Fruit fly (Drosophila melanogaster) whole organism, embryonic: ENCODE data around the gene CG3662.

ENCODE experiments used
- ATbp ChIP-seq: fragments of 200-800 bp; sonication (Bioruptor generic); optimal IDR thresholded peaks from 2 replicates; lab custom pipeline; 2017; ENCODE audit warnings: missing biosample characterization, mild to moderate bottlenecking, missing genetic modification characterization, missing genetic modification reagents
- Awh ChIP-seq: fragments of 200-800 bp; sonication (Bioruptor generic); IDR thresholded peaks from 2 replicates; pipeline ENCODE4, ENCODE4 v1.3.6; 2022; ENCODE audit warnings: missing biosample characterization, missing genetic modification characterization
- CG10147 ChIP-seq: fragments of 200-800 bp; sonication (Bioruptor generic); optimal IDR thresholded peaks from 2 replicates; lab custom pipeline; 2019; ENCODE audit warnings: missing biosample characterization, mild to moderate bottlenecking, missing genetic modification characterization, moderate library complexity
- CG10209 ChIP-seq: fragments of 200-800 bp; sonication (Bioruptor generic); optimal IDR thresholded peaks from 3 replicates; lab custom pipeline; 2017; ENCODE audit warnings: missing biosample characterization, mild to moderate bottlenecking, missing genetic modification characterization, missing genetic modification reagents
- CG10274 ChIP-seq: fragments of 200-800 bp; sonication (Bioruptor generic); optimal IDR thresholded peaks from 3 replicates; lab custom pipeline; 2017; ENCODE audit warnings: missing biosample characterization, mild to moderate bottlenecking, missing genetic modification characterization
- CG10462 ChIP-seq: fragments of 200-800 bp; sonication (Bioruptor generic); optimal IDR thresholded peaks from 2 replicates; lab custom pipeline; 2016; ENCODE audit warnings: missing biosample characterization, missing genetic modification characterization
- CG1233 ChIP-seq: fragments of 200-800 bp; sonication (Bioruptor generic); optimal IDR thresholded peaks from 4 replicates; lab custom pipeline; 2018; ENCODE audit warnings: missing biosample characterization, mild to moderate bottlenecking, missing genetic modification characterization
- CG17385 ChIP-seq: fragments of 200-800 bp; sonication (Bioruptor generic); optimal IDR thresholded peaks from 3 replicates; lab custom pipeline; 2018; ENCODE audit warnings: missing biosample characterization, mild to moderate bottlenecking, missing genetic modification characterization
- CG2889 ChIP-seq: fragments of 200-800 bp; sonication (Bioruptor generic); IDR thresholded peaks from 3 replicates; pipeline ENCODE4 v1.3.6; 2022; ENCODE audit warnings: missing biosample characterization, missing genetic modification characterization
- CG3847 ChIP-seq: fragments of 200-800 bp; sonication (Bioruptor generic); IDR thresholded peaks from 2 replicates; pipeline ENCODE4 v1.3.6; 2022; ENCODE audit warnings: missing biosample characterization, missing genetic modification characterization
- CG4328 ChIP-seq: fragments of 200-800 bp; sonication (Bioruptor generic); optimal IDR thresholded peaks from 3 replicates; lab custom pipeline; 2017; ENCODE audit warnings: missing biosample characterization, missing genetic modification reagents, missing genetic modification characterization
- CG43689 ChIP-seq: fragments of 200-800 bp; sonication (Bioruptor generic); IDR thresholded peaks from 2 replicates; pipeline ENCODE4 v1.3.6; 2022; ENCODE audit warnings: missing biosample characterization, missing genetic modification characterization
- CG4424 ChIP-seq: fragments of 200-800 bp; sonication (Bioruptor generic); optimal IDR thresholded peaks from 3 replicates; lab custom pipeline; 2016; ENCODE audit warnings: missing biosample characterization, missing genetic modification characterization
- CG6654 ChIP-seq: fragments of 200-800 bp; sonication (Bioruptor generic); optimal IDR thresholded peaks from 2 replicates; lab custom pipeline; 2017; ENCODE audit warnings: missing biosample characterization, mild to moderate bottlenecking, missing genetic modification characterization
- CG7372 ChIP-seq: fragments of 200-800 bp; sonication (Bioruptor generic); IDR thresholded peaks from 2 replicates; pipeline ENCODE4 v1.3.6; 2022; ENCODE audit warnings: missing biosample characterization, missing genetic modification characterization
- CG8089 ChIP-seq: fragments of 200-800 bp; sonication (Bioruptor generic); optimal IDR thresholded peaks from 3 replicates; lab custom pipeline; 2016; ENCODE audit warnings: missing biosample characterization, missing genetic modification characterization
- CHES-1-like ChIP-seq: fragments of 200-800 bp; sonication (Bioruptor generic); optimal IDR thresholded peaks from 2 replicates; lab custom pipeline; 2016; ENCODE audit warnings: missing biosample characterization, missing genetic modification characterization
- CrebB ChIP-seq: fragments of 200-800 bp; sonication (Bioruptor generic); optimal IDR thresholded peaks from 3 replicates; lab custom pipeline; 2018; ENCODE audit warnings: missing biosample characterization, mild to moderate bottlenecking, missing genetic modification characterization
- Deaf1 ChIP-seq: fragments of 200-800 bp; optimal IDR thresholded peaks from 3 replicates; lab custom pipeline; 2019; ENCODE audit warnings: missing biosample characterization, mild to moderate bottlenecking, missing genetic modification characterization, moderate library complexity
- Elba2 ChIP-seq: fragments of 200-800 bp; sonication (Bioruptor generic); optimal IDR thresholded peaks from 3 replicates; lab custom pipeline; 2016; ENCODE audit warnings: missing biosample characterization, missing genetic modification characterization
- GATAe ChIP-seq: fragments of 200-800 bp; sonication (Bioruptor generic); conservative IDR thresholded peaks from 2 replicates; pipeline ENCODE4 v1.3.6; 2022; ENCODE audit warnings: missing biosample characterization, missing genetic modification characterization
- Gsc ChIP-seq: fragments of 200-800 bp; sonication (Bioruptor generic); IDR thresholded peaks from 2 replicates; pipeline ENCODE4 v1.3.6; 2022; ENCODE audit warnings: missing biosample characterization, missing genetic modification characterization
- Gug ChIP-seq: fragments of 200-800 bp; sonication (Bioruptor generic); IDR thresholded peaks from 4 replicates; pipeline ENCODE4 v1.3.6; 2022; ENCODE audit warnings: missing biosample characterization, missing genetic modification characterization
- HHEX ChIP-seq: fragments of 200-800 bp; sonication (Bioruptor generic); optimal IDR thresholded peaks from 3 replicates; lab custom pipeline; 2017; ENCODE audit warnings: missing biosample characterization, mild to moderate bottlenecking, missing genetic modification characterization, missing genetic modification reagents
- Hey ChIP-seq: fragments of 200-800 bp; sonication (Bioruptor generic); optimal IDR thresholded peaks from 3 replicates; lab custom pipeline; 2018; ENCODE audit warnings: missing biosample characterization, mild to moderate bottlenecking, missing genetic modification characterization
- HmgZ ChIP-seq: fragments of 200-800 bp; sonication (Bioruptor generic); optimal IDR thresholded peaks from 2 replicates; lab custom pipeline; 2018; ENCODE audit warnings: missing biosample characterization, mild to moderate bottlenecking, missing genetic modification characterization
- NfI ChIP-seq: fragments of 200-800 bp; sonication (Bioruptor generic); optimal IDR thresholded peaks from 3 replicates; lab custom pipeline; 2018; ENCODE audit warnings: missing biosample characterization, mild to moderate bottlenecking, missing genetic modification characterization, moderate library complexity
- Pdp1 ChIP-seq, 2 experiments: fragments of 200-800 bp; sonication (Bioruptor generic); optimal IDR thresholded peaks; 3 replicates each; lab custom pipeline; 2016; ENCODE audit warnings: missing biosample characterization in 2 of 2, missing genetic modification characterization in 2 of 2, mild to moderate bottlenecking in 1 of 2, moderate library complexity in 1 of 2
- Poxn ChIP-seq: fragments of 200-800 bp; sonication (Bioruptor generic); IDR thresholded peaks from 2 replicates; pipeline ENCODE4 v1.3.6; 2022; ENCODE audit warnings: missing biosample characterization, missing genetic modification characterization
- Scr ChIP-seq: fragments of 200-800 bp; sonication (Bioruptor generic); IDR thresholded peaks from 2 replicates; pipeline ENCODE4 v1.3.6; 2022; ENCODE audit warnings: missing biosample characterization, missing genetic modification characterization; ENCODE audit not compliant: partially characterized antibody
- Sin3A ChIP-seq: fragments of >200 bp; optimal IDR thresholded peaks from 2 replicates; lab custom pipeline; 2018
- ash1 ChIP-seq: fragments of 200-800 bp; sonication (Bioruptor generic); optimal IDR thresholded peaks from 2 replicates; lab custom pipeline; 2018; ENCODE audit warnings: missing biosample characterization, mild to moderate bottlenecking, missing genetic modification characterization
- chif ChIP-seq, 2 experiments: fragments of 200-800 bp; sonication (Bioruptor generic); optimal IDR thresholded peaks; 3 replicates each; lab custom pipeline; 2016; ENCODE audit warnings: missing biosample characterization in 2 of 2, missing genetic modification characterization in 2 of 2
- da ChIP-seq: fragments of 200-800 bp; sonication (Bioruptor generic); optimal IDR thresholded peaks from 2 replicates; lab custom pipeline; 2016; ENCODE audit warnings: missing biosample characterization, missing genetic modification characterization
- dmrt11E ChIP-seq: fragments of 200-800 bp; sonication (Bioruptor generic); optimal IDR thresholded peaks from 3 replicates; lab custom pipeline; 2018; ENCODE audit warnings: missing biosample characterization, mild to moderate bottlenecking, missing genetic modification characterization, moderate library complexity
- gcm ChIP-seq: fragments of 200-800 bp; sonication (Bioruptor generic); optimal IDR thresholded peaks from 2 replicates; lab custom pipeline; 2019; ENCODE audit warnings: missing biosample characterization, mild to moderate bottlenecking, missing genetic modification characterization, moderate library complexity
- hb ChIP-seq: fragments of 200-800 bp; sonication (Bioruptor generic); IDR thresholded peaks from 3 replicates; pipeline ENCODE4 v1.3.6; 2022; ENCODE audit warnings: missing biosample characterization, missing genetic modification characterization; ENCODE audit not compliant: partially characterized antibody
- jumu ChIP-seq: fragments of 200-800 bp; sonication (Bioruptor generic); optimal IDR thresholded peaks from 3 replicates; lab custom pipeline; 2016; ENCODE audit warnings: missing biosample characterization, missing genetic modification characterization
- lov ChIP-seq, 2 experiments: fragments of 200-800 bp in 1 of 2; fragments of >200 bp in 1 of 2; sonication (Bioruptor generic) in 1 of 2; IDR thresholded peaks in 1 of 2; optimal IDR thresholded peaks in 1 of 2; 2 replicates in 1 of 2; 3 replicates in 1 of 2; pipeline versions ENCODE4 v1.3.6 to Lab custom; 2017 to 2022; ENCODE audit warnings: missing biosample characterization in 1 of 2, missing genetic modification characterization in 1 of 2
- nmo ChIP-seq: fragments of 200-800 bp; sonication (Bioruptor generic); optimal IDR thresholded peaks from 2 replicates; lab custom pipeline; 2018; ENCODE audit warnings: missing biosample characterization, mild to moderate bottlenecking, missing genetic modification characterization, moderate library complexity
- onecut ChIP-seq: fragments of 200-800 bp; sonication (Bioruptor generic); IDR thresholded peaks from 2 replicates; pipeline ENCODE4 v1.3.6; 2022; ENCODE audit warnings: missing biosample characterization, missing genetic modification characterization
- repo ChIP-seq: fragments of 200-800 bp; sonication (Bioruptor generic); optimal IDR thresholded peaks from 2 replicates; lab custom pipeline; 2016; ENCODE audit warnings: missing biosample characterization, missing genetic modification characterization
- rib ChIP-seq: fragments of 200-800 bp; sonication (Bioruptor generic); IDR thresholded peaks from 2 replicates; pipeline ENCODE4 v1.3.6; 2022; ENCODE audit warnings: missing biosample characterization, missing genetic modification characterization
- tap ChIP-seq: fragments of 200-800 bp; optimal IDR thresholded peaks from 3 replicates; lab custom pipeline; 2019; ENCODE audit warnings: missing biosample characterization, mild to moderate bottlenecking, missing genetic modification characterization, moderate library complexity
- tio ChIP-seq: fragments of 200-800 bp; sonication (Bioruptor generic); optimal IDR thresholded peaks from 2 replicates; lab custom pipeline; 2017; ENCODE audit warnings: missing biosample characterization, missing genetic modification characterization, inconsistent platforms
- toy ChIP-seq: fragments of 200-800 bp; sonication (Bioruptor generic); IDR thresholded peaks from 2 replicates; pipeline ENCODE4 v1.3.6; 2022; ENCODE audit warnings: missing biosample characterization, missing genetic modification characterization
- vfl ChIP-seq: fragments of 200-800 bp; sonication (Bioruptor generic); optimal IDR thresholded peaks from 2 replicates; lab custom pipeline; 2016; ENCODE audit warnings: missing biosample characterization, missing genetic modification characterization
- zfh2 ChIP-seq: fragments of 200-800 bp; sonication (Bioruptor generic); optimal IDR thresholded peaks from 2 replicates; lab custom pipeline; 2016; ENCODE audit warnings: missing biosample characterization, missing genetic modification characterization

Gene CG3662

dm6 chr2L:852647-853111 is 31.6 kb downstream of the CG3662 start, which contains the start of the genes CG4291 and kraken (continued):
- TF ChIP-seq zfh2 (GFP tag; lab: Kevin White, UChicago) (peak; percentile 67), tio (GFP tag; lab: Kevin White, UChicago) (no peak), Awh (GFP tag; lab: Robert Waterston, UW) (0 out of 2 replicates have a peak, but pooled peaks have one; percentile 17), Pdp1 (GFP tag; optimal IDR thresholded peaks at IDR 0.05; lab: Kevin White, UChicago) (peak; percentile 60 to 70), CG1233 (GFP tag; lab: Kevin White, UChicago) (peak; percentile 2), CG2889 (no peak), CHES-1-like (GFP tag; lab: Kevin White, UChicago) (peak; percentile 78), tap (tag; lab: Kevin White, UChicago) (peak; percentile 51), CG17385 (GFP tag; lab: Kevin White, UChicago) (peak; percentile 41), CG6654 (GFP tag; lab: Kevin White, UChicago) (no peak), toy (GFP tag; lab: Robert Waterston, UW) (no peak), da (no peak), HmgZ (tag; lab: Kevin White, UChicago) (peak; percentile 83), HHEX (GFP tag; lab: Kevin White, UChicago) (peak; percentile 39), lov (optimal IDR thresholded peaks at IDR 0.05; lab: Kevin White, UChicago) (no peak), lov (GFP tag; IDR thresholded peaks at IDR 0.05; lab: Robert Waterston, UW) (0 out of 3 replicates have a peak, but pooled peaks have one; percentile 60)

- TF ChIP-seq HHEX (GFP tag; lab: Kevin White, UChicago) (peak; percentile 10), CG43689 (GFP tag; lab: Robert Waterston, UW) (peak; percentile 19; the same call in 1 of the 2 replicates), Scr (GFP tag; lab: Robert Waterston, UW) (peak; percentile 42), ATbp (GFP tag; lab: Kevin White, UChicago) (peak; percentile 37), CG4424 (GFP tag; lab: Kevin White, UChicago) (peak; percentile 44), NfI (GFP tag; lab: Kevin White, UChicago) (peak; percentile 62), CG10209 (GFP tag; lab: Kevin White, UChicago) (peak; percentile 44), vfl (GFP tag; lab: Kevin White, UChicago) (no peak), Awh (GFP tag; lab: Robert Waterston, UW) (peak; percentile 72), chif (GFP tag; optimal IDR thresholded peaks at IDR 0.05; lab: Kevin White, UChicago) (peak; percentile 11 to 66), Hey (tag; lab: Kevin White, UChicago) (no peak), CrebB (tag; lab: Kevin White, UChicago) (peak; percentile 50), CG10274 (GFP tag; lab: Kevin White, UChicago) (no peak), Deaf1 (peak; percentile 33), nmo (GFP tag; lab: Kevin White, UChicago) (peak; percentile 59), jumu (GFP tag; lab: Kevin White, UChicago) (peak; percentile 28), GATAe (peak; percentile 65; the same call in 1 of the 2 replicates), CG10147 (GFP tag; lab: Kevin White, UChicago) (peak; percentile 44), CG4328 (GFP tag; lab: Kevin White, UChicago) (no peak), Gug (GFP tag; lab: Robert Waterston, UW) (peak; percentile 64), CG7372 (peak; percentile 56; the same call in 1 of the 2 replicates), Poxn (GFP tag; lab: Robert Waterston, UW) (0 out of 2 replicates have a peak, but pooled peaks have one; percentile 8), onecut (GFP tag; lab: Robert Waterston, UW) (no peak), hb (GFP tag; lab: Robert Waterston, UW) (no peak), Gsc (GFP tag; lab: Robert Waterston, UW) (no peak), repo (GFP tag; lab: Kevin White, UChicago) (no peak), CG10462 (GFP tag; lab: Kevin White, UChicago) (peak; percentile 87), gcm (GFP tag; lab: Kevin White, UChicago) (peak; percentile 64), rib (GFP tag; lab: Robert Waterston, UW) (peak; percentile 80), CG8089 (GFP tag; lab: Kevin White, UChicago) (no peak), Elba2 (GFP tag; lab: Kevin White, UChicago) (no peak), dmrt11E (tag; lab: Kevin White, UChicago) (peak; percentile 21), Sin3A (no peak), ash1 (GFP tag; lab: Kevin White, UChicago) (no peak), CG3847 (GFP tag; lab: Robert Waterston, UW) (peak; percentile 92)
Measured at dm6 chr2L:855052-855547, 34.0 kb downstream of the CG3662 start, which contains the start of gene CG13949. Gene CG13949 (plus strand): TSS chr2L:855337.
